Worm (Caenorhabditis elegans) whole organism, early embryonic: ENCODE measurements around the gene srg-61.

Experiments
- B0310.2 ChIP-seq: sonication (generic microtip); optimal IDR thresholded peaks from 2 replicates; lab custom pipeline; 2016; ENCODE audit warnings: mild to moderate bottlenecking, missing genetic modification characterization, missing compliant biosample characterization
- aly-1 ChIP-seq: sonication (generic microtip); optimal IDR thresholded peaks from 2 replicates; lab custom pipeline; 2016; ENCODE audit warnings: missing genetic modification characterization, missing compliant biosample characterization
- ama-1 ChIP-seq: fragments of 150-350 bp; optimal IDR thresholded peaks from 2 replicates; lab custom pipeline; 2014
- ceh-13 ChIP-seq: fragments of 200-800 bp; sonication (Bioruptor generic); optimal IDR thresholded peaks from 2 replicates; lab custom pipeline; 2018; ENCODE audit warnings: mild to moderate bottlenecking, missing genetic modification characterization, missing compliant biosample characterization
- ceh-36 ChIP-seq: sonication (generic microtip); optimal IDR thresholded peaks from 2 replicates; lab custom pipeline; 2016; ENCODE audit warnings: missing genetic modification characterization, inconsistent platforms, missing compliant biosample characterization
- ets-7 ChIP-seq: sonication (generic microtip); optimal IDR thresholded peaks from 2 replicates; lab custom pipeline; 2016; ENCODE audit warnings: missing genotype, missing genetic modification characterization, missing compliant biosample characterization
- flt-1 ChIP-seq: fragments of 200-800 bp; sonication (Bioruptor generic); IDR thresholded peaks from 2 replicates; pipeline ENCODE4 v1.3.6; 2022; ENCODE audit warnings: missing genetic modification characterization, missing compliant biosample characterization
- hmbx-1 ChIP-seq: sonication (generic microtip); optimal IDR thresholded peaks from 2 replicates; lab custom pipeline; 2016; ENCODE audit warnings: mild to moderate bottlenecking, missing genetic modification characterization, missing compliant biosample characterization
- hmg-4 ChIP-seq: fragments of 200-800 bp; sonication (Bioruptor generic); optimal IDR thresholded peaks from 2 replicates; lab custom pipeline; 2018; ENCODE audit warnings: mild to moderate bottlenecking, missing genetic modification characterization, missing compliant biosample characterization
- pes-1 ChIP-seq: fragments of 200-800 bp; sonication (Bioruptor generic); IDR thresholded peaks from 2 replicates; pipeline ENCODE4 v1.3.6; 2022; ENCODE audit warnings: missing genetic modification reagents, missing genetic modification characterization, missing compliant biosample characterization
- sea-1 ChIP-seq: fragments of 200-800 bp; sonication (Bioruptor generic); conservative IDR thresholded peaks from 2 replicates; pipeline ENCODE4 v1.3.6; 2022; ENCODE audit warnings: missing genetic modification characterization, missing compliant biosample characterization
- tbx-11 ChIP-seq: fragments of 200-800 bp; sonication (Bioruptor generic); IDR thresholded peaks from 2 replicates; pipeline ENCODE4 v1.3.6; 2022; ENCODE audit warnings: missing genetic modification characterization, missing compliant biosample characterization
- tbx-37 ChIP-seq: fragments of 200-800 bp; sonication (Bioruptor generic); conservative IDR thresholded peaks from 2 replicates; pipeline ENCODE4 v1.3.6; 2022; ENCODE audit warnings: missing genetic modification reagents, missing genetic modification characterization, missing compliant biosample characterization
- tra-4 ChIP-seq: sonication (generic microtip); optimal IDR thresholded peaks from 2 replicates; lab custom pipeline; 2017; ENCODE audit warnings: missing genetic modification characterization, missing compliant biosample characterization

- TF ChIP-seq tra-4 (no peak), ama-1 (no peak), aly-1 (tag; lab: Kevin White, UChicago) (no peak), flt-1 (GFP tag; lab: Robert Waterston, UW) (no peak), tbx-37 (GFP tag; lab: Robert Waterston, UW) (no peak), B0310.2 (no peak), ceh-36 (tag; lab: Kevin White, UChicago) (no peak), tbx-11 (GFP tag; lab: Robert Waterston, UW) (0 out of 2 replicates have a peak, but pooled peaks have one; percentile 35), hmbx-1 (tag; lab: Kevin White, UChicago) (no peak), ets-7 (tag; lab: Kevin White, UChicago) (no peak), sea-1 (GFP tag; lab: Robert Waterston, UW) (no peak), pes-1 (GFP tag; lab: Robert Waterston, UW) (no peak), ceh-13 (GFP tag; lab: Kevin White, UChicago) (no peak), hmg-4 (GFP tag; lab: Kevin White, UChicago) (no peak)
These were observed 21.3 kb upstream of the srg-61 start for ce11 chrV:2761470-2761869.
